Fruit fly (Drosophila melanogaster) Kc167 (cell line): ENCODE results near the gene CG42393.

Experiments used
- Myc ChIP-seq: fragments of >200 bp; optimal IDR thresholded peaks from 2 replicates; lab custom pipeline; 2017; ENCODE audit warnings: missing external identifiers
- h ChIP-seq: fragments of >200 bp; optimal IDR thresholded peaks from 3 replicates; lab custom pipeline; 2018; ENCODE audit warnings: missing external identifiers
- insv ChIP-seq: fragments of >200 bp; optimal IDR thresholded peaks from 3 replicates; lab custom pipeline; 2018; ENCODE audit warnings: missing external identifiers
- psq ChIP-seq: fragments of >200 bp; optimal IDR thresholded peaks from 2 replicates; lab custom pipeline; 2017; ENCODE audit warnings: missing external identifiers

dm6 chr3L:18012775-18013174, 29.8 kb upstream of the CG42393 start:
- TF ChIP-seq h (lab: Kevin White, UChicago), result no peak
- no peak for TF ChIP-seq insv (lab: Kevin White, UChicago)
- TF ChIP-seq psq, result no peak
- TF ChIP-seq Myc (lab: Kevin White, UChicago), result no peak
